Fruit fly (Drosophila melanogaster): ENCODE data around the gene CG11437.

CG11437 gene

DNA sequence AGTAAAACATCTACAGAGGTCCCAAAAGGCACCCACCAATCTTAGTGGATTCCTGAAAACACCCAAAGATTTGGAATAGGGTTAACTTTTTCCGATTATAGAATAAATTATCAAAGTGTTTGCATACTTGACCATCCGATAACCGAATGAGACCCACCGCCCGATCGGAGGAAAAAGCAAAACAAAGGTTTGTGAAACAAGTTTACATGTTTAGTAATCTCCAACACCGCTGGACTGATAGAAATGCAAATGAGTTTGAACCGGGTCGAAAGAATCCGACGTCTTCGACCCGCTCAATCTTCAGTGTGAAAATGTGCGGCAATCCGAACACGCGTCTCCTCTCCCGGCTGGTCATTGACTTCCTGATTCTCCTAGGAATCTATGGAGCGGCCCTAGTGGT lies at the start of gene CG11437:
Gene CG11437 (plus strand): TSS at position 301 of the 400 bp plus-strand sequence.
- TF ChIP-seq pad (GFP tag; optimal IDR thresholded peaks at IDR 0.05), result no peak
- no peak for TF ChIP-seq CG1620 (GFP tag; optimal IDR thresholded peaks at IDR 0.05)
- TF ChIP-seq cnc (optimal IDR thresholded peaks at IDR 0.05), result no peak
- no peak for TF ChIP-seq cic (GFP tag; optimal IDR thresholded peaks at IDR 0.05)
- no peak for TF ChIP-seq bab1 (GFP tag; optimal IDR thresholded peaks at IDR 0.05)
- TF ChIP-seq Clk (GFP tag; optimal IDR thresholded peaks at IDR 0.05), result no peak
- no peak for TF ChIP-seq tj (GFP tag; optimal IDR thresholded peaks at IDR 0.05)
- TF ChIP-seq CG11617 (GFP tag; optimal IDR thresholded peaks at IDR 0.05), result no peak
- TF ChIP-seq kay (GFP tag; ENCODE audit: borderline replicate concordance), result no peak
- TF ChIP-seq toe (GFP tag; optimal IDR thresholded peaks at IDR 0.05), result no peak
- TF ChIP-seq CG12768 (GFP tag; optimal IDR thresholded peaks at IDR 0.05), result no peak
- TF ChIP-seq ovo (GFP tag; optimal IDR thresholded peaks at IDR 0.05), result no peak

DNA sequence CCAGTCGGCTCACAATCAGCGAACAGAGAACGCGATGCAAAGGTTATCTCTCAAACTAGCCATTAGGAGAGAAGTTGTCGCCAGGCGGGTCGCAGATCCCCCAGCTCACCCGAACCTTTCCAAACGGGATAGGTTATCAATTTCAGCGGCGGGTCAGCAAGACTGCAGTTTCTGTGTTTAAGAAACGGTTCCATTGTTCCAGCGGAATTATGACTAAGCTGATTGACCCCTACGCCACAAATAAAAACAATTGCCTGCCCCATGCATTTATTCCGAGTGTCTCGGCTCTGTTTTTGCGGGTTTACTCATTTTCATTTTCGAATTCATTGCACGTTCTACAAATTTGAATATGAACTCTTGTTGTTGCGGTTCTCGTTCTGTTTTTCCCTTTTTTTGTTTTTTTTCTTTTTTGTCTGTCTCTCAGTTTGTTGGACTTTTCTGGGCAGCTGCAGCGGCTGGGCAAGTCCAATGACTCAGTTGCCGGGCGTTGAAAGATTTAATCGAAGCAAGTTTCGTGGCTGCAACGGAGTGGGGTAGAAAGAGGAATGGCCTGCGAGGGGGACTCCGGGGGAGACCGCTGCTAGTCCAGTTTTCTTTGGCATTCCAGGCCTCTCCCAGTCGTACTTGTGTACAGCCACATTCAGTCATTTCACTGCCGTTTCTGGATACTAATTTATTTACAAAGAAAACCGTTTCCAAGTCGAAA lies 47.9 kb upstream of the CG11437 start:
- TF ChIP-seq pad (GFP tag; optimal IDR thresholded peaks at IDR 0.05) (no peak), CG7101 (tag; optimal IDR thresholded peaks at IDR 0.05) (no peak), CG14711 (tag; optimal IDR thresholded peaks at IDR 0.05) (no peak), Hr96 (GFP tag; optimal IDR thresholded peaks at IDR 0.05) (no peak), tj (GFP tag; optimal IDR thresholded peaks at IDR 0.05) (no peak), CG5204 (GFP tag; optimal IDR thresholded peaks at IDR 0.05) (no peak), cnc (optimal IDR thresholded peaks at IDR 0.05) (no peak), CG12768 (GFP tag; optimal IDR thresholded peaks at IDR 0.05) (no peak), Crg-1 (GFP tag; optimal IDR thresholded peaks at IDR 0.05) (no peak), bab1 (GFP tag; optimal IDR thresholded peaks at IDR 0.05) (no peak), ovo (GFP tag; optimal IDR thresholded peaks at IDR 0.05) (no peak), Mnt (GFP tag; optimal IDR thresholded peaks at IDR 0.05) (no peak), toe (GFP tag; optimal IDR thresholded peaks at IDR 0.05) (no peak), CG1620 (GFP tag; optimal IDR thresholded peaks at IDR 0.05) (no peak), CG7045 (GFP tag; optimal IDR thresholded peaks at IDR 0.05) (no peak), CG11617 (GFP tag; optimal IDR thresholded peaks at IDR 0.05) (no peak), kay (GFP tag; ENCODE audit: borderline replicate concordance) (no peak), cic (GFP tag; optimal IDR thresholded peaks at IDR 0.05) (no peak)

DNA sequence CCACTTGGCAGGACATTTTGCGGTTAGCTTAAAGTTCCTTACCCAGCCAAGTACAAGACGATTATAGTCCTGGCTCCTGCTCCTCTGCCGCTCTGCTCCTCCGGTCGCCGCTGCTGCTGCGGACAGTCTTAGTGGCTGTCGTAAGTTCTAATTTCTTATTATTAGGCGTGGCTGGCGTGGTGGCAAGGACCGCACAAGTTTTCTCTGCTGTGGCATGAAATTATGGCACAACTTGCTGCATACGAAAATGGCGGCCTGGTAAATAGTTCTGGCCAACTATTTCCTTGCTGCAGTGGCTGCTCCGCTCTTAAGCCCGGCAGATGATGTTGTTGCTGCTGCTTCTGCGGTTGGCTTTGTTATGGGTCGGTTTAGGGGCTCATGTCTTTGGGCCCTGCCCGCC lies 44.0 kb upstream of the CG11437 start:
- TF ChIP-seq toe (GFP tag; optimal IDR thresholded peaks at IDR 0.05) (no peak), CG14711 (tag; optimal IDR thresholded peaks at IDR 0.05) (no peak), CG7101 (tag; optimal IDR thresholded peaks at IDR 0.05) (no peak), pad (GFP tag; optimal IDR thresholded peaks at IDR 0.05) (no peak), CG1620 (GFP tag; optimal IDR thresholded peaks at IDR 0.05) (no peak), cic (GFP tag; optimal IDR thresholded peaks at IDR 0.05) (no peak), ovo (GFP tag; optimal IDR thresholded peaks at IDR 0.05) (no peak), Clk (GFP tag; optimal IDR thresholded peaks at IDR 0.05) (no peak), CG11617 (GFP tag; optimal IDR thresholded peaks at IDR 0.05) (no peak), Crg-1 (GFP tag; optimal IDR thresholded peaks at IDR 0.05) (no peak)

DNA sequence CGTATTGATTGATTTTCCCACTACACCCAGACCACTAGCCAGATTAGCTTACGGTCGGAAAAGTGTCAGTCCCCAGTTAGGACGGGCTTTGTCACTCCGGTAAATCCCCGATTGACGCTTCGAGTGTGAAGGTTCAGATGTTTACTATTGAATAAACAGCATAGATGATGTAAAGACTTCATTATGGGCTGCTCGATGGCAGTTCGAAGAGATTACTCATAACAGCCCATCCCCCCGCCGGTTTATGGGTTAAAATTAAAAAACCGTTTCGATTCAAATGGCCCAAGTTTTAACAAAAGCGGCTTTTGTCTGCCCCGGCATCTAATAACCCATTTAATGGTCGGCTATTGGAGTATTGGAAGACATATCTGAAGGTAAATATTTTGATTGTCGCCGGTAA lies 31.6 kb upstream of the CG11437 start:
- TF ChIP-seq cnc (optimal IDR thresholded peaks at IDR 0.05) (no peak), CG7101 (tag; optimal IDR thresholded peaks at IDR 0.05) (no peak)

DNA sequence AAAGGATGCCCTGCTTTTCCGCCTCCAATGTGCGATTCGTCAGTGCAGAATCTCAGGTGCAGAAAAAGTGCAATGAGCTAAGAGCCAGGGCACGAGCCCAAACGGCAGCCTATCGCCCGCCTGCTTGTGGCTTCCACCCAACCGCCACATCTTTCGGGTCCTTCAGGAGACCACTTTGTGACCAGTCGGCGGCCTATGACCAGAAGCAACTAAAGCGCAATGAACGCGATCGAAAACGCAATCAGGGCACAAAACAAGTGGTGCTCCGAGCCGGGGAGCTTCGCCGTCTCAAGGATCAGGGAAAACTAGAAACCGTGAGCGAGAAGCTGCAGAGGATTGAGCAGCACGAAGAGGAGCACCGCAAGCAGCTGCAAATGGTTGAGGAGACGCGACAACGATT lies 14.3 kb upstream of the CG11437 start, which contains the start of gene CG11449:
Gene CG11449 (plus strand): TSS at position 6 of the 400 bp plus-strand sequence.
- TF ChIP-seq bab1 (GFP tag; optimal IDR thresholded peaks at IDR 0.05) (no peak), Hr96 (GFP tag; optimal IDR thresholded peaks at IDR 0.05) (no peak), cic (GFP tag; optimal IDR thresholded peaks at IDR 0.05) (no peak), CG7101 (tag; optimal IDR thresholded peaks at IDR 0.05) (no peak), tj (GFP tag; optimal IDR thresholded peaks at IDR 0.05) (no peak), CG7045 (GFP tag; optimal IDR thresholded peaks at IDR 0.05) (no peak)

DNA sequence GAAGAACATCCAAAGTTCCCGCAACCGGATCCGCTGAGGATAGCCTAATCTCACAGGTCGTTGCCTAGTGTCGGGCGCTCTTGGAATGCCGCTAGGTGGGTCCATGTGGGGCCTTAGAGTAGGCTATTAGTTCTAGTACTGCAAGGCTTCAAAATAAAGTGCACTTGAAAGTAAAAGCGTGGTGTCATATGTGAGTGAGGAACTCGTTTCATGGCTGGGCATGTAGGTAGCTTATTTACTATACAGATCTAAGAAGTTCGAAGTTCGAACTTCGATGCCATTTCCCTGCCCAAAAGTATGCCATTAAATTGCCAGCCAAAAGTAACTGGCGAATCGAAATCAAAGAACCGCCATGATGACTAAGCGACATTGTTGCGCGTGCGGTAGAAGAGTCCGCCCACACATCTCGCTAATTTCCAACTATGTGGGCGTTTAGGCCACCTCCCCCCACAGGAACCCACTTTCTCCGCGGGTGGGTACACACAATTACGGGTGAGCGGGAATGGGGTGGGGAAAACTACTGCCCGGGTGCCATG lies 12.6 kb upstream of the CG11437 start:
- TF ChIP-seq cnc (optimal IDR thresholded peaks at IDR 0.05) (peak in 1 of 2 experiments; percentile 26), CG7101 (tag; optimal IDR thresholded peaks at IDR 0.05) (no peak)

DNA sequence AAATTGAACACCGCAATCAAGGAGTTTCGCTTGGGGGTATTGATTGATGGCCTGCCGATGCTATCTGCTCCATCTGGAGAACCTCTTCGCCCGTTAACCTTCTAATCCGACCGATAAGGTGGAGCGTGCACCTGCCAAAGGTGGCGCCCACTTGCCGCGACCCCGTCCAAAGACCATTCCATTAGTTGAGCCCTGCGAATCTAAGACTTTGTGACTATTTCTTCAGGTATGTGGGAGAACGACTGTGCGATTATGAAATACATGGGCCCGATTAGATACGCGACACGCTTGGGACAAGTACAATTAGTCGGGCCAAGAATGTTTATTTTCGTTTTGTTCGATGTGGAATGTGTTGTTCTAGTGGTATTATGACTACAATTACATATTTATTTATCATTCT lies 10.4 kb upstream of the CG11437 start:
- no peak for TF ChIP-seq Mnt (GFP tag; optimal IDR thresholded peaks at IDR 0.05)
- TF ChIP-seq CG11617 (GFP tag; optimal IDR thresholded peaks at IDR 0.05), result no peak
- TF ChIP-seq pad (GFP tag; optimal IDR thresholded peaks at IDR 0.05), result no peak
- TF ChIP-seq CG1620 (GFP tag; optimal IDR thresholded peaks at IDR 0.05), result no peak
- TF ChIP-seq ovo (GFP tag; optimal IDR thresholded peaks at IDR 0.05), result no peak
- TF ChIP-seq CG7101 (tag; optimal IDR thresholded peaks at IDR 0.05), result no peak
- no peak for TF ChIP-seq Hr96 (GFP tag; optimal IDR thresholded peaks at IDR 0.05)

Measured in whole organism, adult.